Fruit fly (Drosophila melanogaster): Measurements from ENCODE around the gene CG7906.

DNA sequence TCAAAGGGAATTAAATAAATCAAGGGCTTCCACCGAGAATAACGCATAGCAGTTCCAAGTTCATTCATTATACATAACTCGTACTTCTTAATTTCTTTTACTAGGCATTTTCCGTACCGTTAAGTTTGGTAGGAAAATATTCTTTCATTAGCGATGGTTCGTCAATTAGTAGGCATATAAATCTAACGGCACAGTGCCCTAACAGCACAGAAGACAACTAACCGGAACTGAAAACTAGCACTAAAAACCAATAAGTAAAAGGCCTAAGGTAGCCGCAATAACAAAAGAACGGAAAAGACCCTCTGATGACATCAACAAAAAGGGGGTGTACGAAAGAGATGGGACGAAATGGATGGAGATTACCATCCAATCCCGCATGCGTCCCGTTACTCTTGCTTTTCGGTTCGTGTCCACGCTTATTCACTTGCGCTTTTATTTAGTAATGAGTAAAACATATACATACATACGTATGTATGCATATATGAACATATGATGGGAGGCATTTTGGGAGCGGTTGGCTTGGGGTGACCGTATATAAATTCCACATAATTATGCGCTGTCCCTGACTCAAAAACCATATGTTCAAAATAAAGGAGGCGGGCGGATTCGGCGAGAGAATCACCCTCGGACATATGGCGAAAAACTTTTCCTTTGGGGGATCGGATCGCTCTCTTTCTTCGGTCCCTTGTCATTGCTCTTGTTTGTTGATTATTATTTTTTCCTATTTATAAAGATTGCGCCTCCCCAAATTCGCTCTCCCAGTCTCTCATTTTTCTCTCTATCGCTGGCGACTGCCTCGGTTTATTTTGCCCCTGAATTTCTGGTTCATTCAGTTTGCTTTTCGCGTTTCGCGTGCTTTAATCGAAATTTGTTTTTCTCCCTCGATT, 15.6 kb upstream of the CG7906 start:
- TF ChIP-seq CTCF (optimal IDR thresholded peaks at IDR 0.05) (no peak), CG8478 (optimal IDR thresholded peaks at IDR 0.05) (no peak)

Data from S2 (cell line).